Fruit fly (Drosophila melanogaster): ENCODE data around the gene CG44362.
A peak's percentile ranks its signal among the peaks of the same experiment; 100 is the strongest.

CG44362 gene

dm6 chr3L:11366422-11366821 lies 30.9 kb upstream of the CG44362 start (continued):
- TF ChIP-seq CG6808 (GFP tag; optimal IDR thresholded peaks at IDR 0.05): peak; percentile 46
- TF ChIP-seq CG6792 (GFP tag; optimal IDR thresholded peaks at IDR 0.05): no peak
- TF ChIP-seq lz (GFP tag; optimal IDR thresholded peaks at IDR 0.05): no peak
- TF ChIP-seq CG3919 (GFP tag; optimal IDR thresholded peaks at IDR 0.05): peak; percentile 17
- TF ChIP-seq dac (GFP tag; optimal IDR thresholded peaks at IDR 0.05): no peak
- TF ChIP-seq acj6 (GFP tag; optimal IDR thresholded peaks at IDR 0.05): no peak
- TF ChIP-seq net (GFP tag; optimal IDR thresholded peaks at IDR 0.05): peak; percentile 43
- TF ChIP-seq CG8319 (GFP tag; optimal IDR thresholded peaks at IDR 0.05): peak; percentile 11
- TF ChIP-seq pdm3 (GFP tag; optimal IDR thresholded peaks at IDR 0.05): no peak
- no peak for TF ChIP-seq Hr39 (GFP tag; optimal IDR thresholded peaks at IDR 0.05)

dm6 chr3L:11367797-11368196 lies 29.5 kb upstream of the CG44362 start:
- TF ChIP-seq salr (GFP tag; optimal IDR thresholded peaks at IDR 0.05): no peak
- no peak for TF ChIP-seq CG8319 (GFP tag; optimal IDR thresholded peaks at IDR 0.05)
- no peak for TF ChIP-seq fd59A (GFP tag; optimal IDR thresholded peaks at IDR 0.05)
- TF ChIP-seq Ets96B (tag; optimal IDR thresholded peaks at IDR 0.05): no peak
- TF ChIP-seq ss (GFP tag; optimal IDR thresholded peaks at IDR 0.05): no peak
- TF ChIP-seq CG8119 (GFP tag; IDR thresholded peaks at IDR 0.05): peak; percentile 40; the same call in 2 of the 3 replicates
- TF ChIP-seq CG15336 (GFP tag; IDR thresholded peaks at IDR 0.05): peak; percentile 58
- 0 out of 2 replicates have a peak, but pooled peaks have one; percentile 11 for TF ChIP-seq CG11294 (GFP tag; IDR thresholded peaks at IDR 0.05)
- TF ChIP-seq achi (GFP tag; optimal IDR thresholded peaks at IDR 0.05): peak; percentile 29
- no peak for TF ChIP-seq acj6 (GFP tag; optimal IDR thresholded peaks at IDR 0.05)
- peak; percentile 33; the same call in 1 of the 2 replicates for TF ChIP-seq Gug (GFP tag; IDR thresholded peaks at IDR 0.05)
- TF ChIP-seq Sox102F (GFP tag; optimal IDR thresholded peaks at IDR 0.05): no peak
- no peak for TF ChIP-seq esn (GFP tag; optimal IDR thresholded peaks at IDR 0.05)
- TF ChIP-seq Eip78C (GFP tag): peak; percentile 77
- TF ChIP-seq CG8632 (GFP tag; optimal IDR thresholded peaks at IDR 0.05): no peak
- TF ChIP-seq OdsH (GFP tag; optimal IDR thresholded peaks at IDR 0.05): no peak
- no peak for TF ChIP-seq cyc (GFP tag; optimal IDR thresholded peaks at IDR 0.05)
- TF ChIP-seq eg (GFP tag; IDR thresholded peaks at IDR 0.05): peak; percentile 49; the same call in 1 of the 3 replicates
- no peak for TF ChIP-seq CG3032 (tag; optimal IDR thresholded peaks at IDR 0.05)
- peak; percentile 14 for TF ChIP-seq lz (GFP tag; optimal IDR thresholded peaks at IDR 0.05)
- TF ChIP-seq CG11902 (GFP tag; optimal IDR thresholded peaks at IDR 0.05): no peak
- peak; percentile 66 for TF ChIP-seq svp (GFP tag)
- no peak for TF ChIP-seq CG1621 (tag; optimal IDR thresholded peaks at IDR 0.05)
- TF ChIP-seq CG6163 (GFP tag; IDR thresholded peaks at IDR 0.05): no peak; the same call in 1 of the 3 replicates
- TF ChIP-seq CG4318 (GFP tag; optimal IDR thresholded peaks at IDR 0.05): no peak

- TF ChIP-seq CG6163 (GFP tag; IDR thresholded peaks at IDR 0.05): peak; percentile 99
- TF ChIP-seq achi (GFP tag; optimal IDR thresholded peaks at IDR 0.05): peak; percentile 72
- peak; percentile 74 for TF ChIP-seq fd59A (GFP tag; optimal IDR thresholded peaks at IDR 0.05)
- peak; percentile 69 for TF ChIP-seq CG11762 (GFP tag; optimal IDR thresholded peaks at IDR 0.05; ENCODE audit: insufficient read depth)
- peak; percentile 32; the same call in 1 of the 2 replicates for TF ChIP-seq CG11294 (GFP tag; IDR thresholded peaks at IDR 0.05)
- TF ChIP-seq ss (GFP tag; optimal IDR thresholded peaks at IDR 0.05): peak; percentile 95 to 98
- peak; percentile 75 for TF ChIP-seq pdm3 (GFP tag; optimal IDR thresholded peaks at IDR 0.05)
- peak; percentile 79 for TF ChIP-seq CG34406 (GFP tag; optimal IDR thresholded peaks at IDR 0.05)
- TF ChIP-seq Hr38 (GFP tag; optimal IDR thresholded peaks at IDR 0.05): no peak
- TF ChIP-seq Met (GFP tag; optimal IDR thresholded peaks at IDR 0.05): peak; percentile 88
- peak; percentile 61 for TF ChIP-seq CG11902 (GFP tag; optimal IDR thresholded peaks at IDR 0.05)
- TF ChIP-seq Hr39 (GFP tag; optimal IDR thresholded peaks at IDR 0.05): peak; percentile 83
- peak; percentile 43 for TF ChIP-seq Blimp-1 (GFP tag; optimal IDR thresholded peaks at IDR 0.05)
- TF ChIP-seq Ets21C (GFP tag; optimal IDR thresholded peaks at IDR 0.05): peak; percentile 67
- peak; percentile 79 for TF ChIP-seq CG10631 (GFP tag; optimal IDR thresholded peaks at IDR 0.05)
- peak; percentile 66 for TF ChIP-seq CG6792 (GFP tag; optimal IDR thresholded peaks at IDR 0.05)
- TF ChIP-seq vri (GFP tag; optimal IDR thresholded peaks at IDR 0.05): peak; percentile 52
- TF ChIP-seq fkh (GFP tag; optimal IDR thresholded peaks at IDR 0.05): no peak
- TF ChIP-seq Eip75B (GFP tag; optimal IDR thresholded peaks at IDR 0.05): peak; percentile 82
- peak; percentile 67 for TF ChIP-seq CG10669 (GFP tag; optimal IDR thresholded peaks at IDR 0.05)
- TF ChIP-seq acj6 (GFP tag; optimal IDR thresholded peaks at IDR 0.05): peak; percentile 78
- peak; percentile 35 for TF ChIP-seq fd85E (GFP tag; optimal IDR thresholded peaks at IDR 0.05)
- TF ChIP-seq Hr4 (GFP tag; optimal IDR thresholded peaks at IDR 0.05): peak; percentile 68
Observed at dm6 chr3L:11368319-11369299, 28.7 kb upstream of the CG44362 start.
